Worm (Caenorhabditis elegans) whole organism, young adult: ENCODE data around the gene cyp-13A7.

Source experiments
- die-1 ChIP-seq: sonication (generic microtip); optimal IDR thresholded peaks from 2 replicates; lab custom pipeline; 2016; ENCODE audit warnings: missing genotype, mild to moderate bottlenecking, missing genetic modification characterization, missing compliant biosample characterization
- efl-1 ChIP-seq: fragments of 150-350 bp; optimal IDR thresholded peaks from 2 replicates; lab custom pipeline; 2014; ENCODE audit warnings: missing biosample characterization, missing genetic modification reagents, missing genetic modification characterization
- gei-17 ChIP-seq: fragments of 200-800 bp; sonication (Bioruptor generic); optimal IDR thresholded peaks from 2 replicates; lab custom pipeline; 2018; ENCODE audit warnings: mild to moderate bottlenecking, missing genetic modification characterization, missing compliant biosample characterization
- madf-6 ChIP-seq: fragments of 200-800 bp; sonication (Bioruptor generic); IDR thresholded peaks from 2 replicates; pipeline ENCODE4 v1.3.6; 2022; ENCODE audit warnings: missing genetic modification reagents, missing genetic modification characterization, missing compliant biosample characterization
- mel-28 ChIP-seq: sonication (generic microtip); optimal IDR thresholded peaks from 2 replicates; lab custom pipeline; 2016; ENCODE audit warnings: borderline replicate concordance, mild to moderate bottlenecking, missing genetic modification characterization, missing compliant biosample characterization
- nfya-1 ChIP-seq: sonication (generic microtip); optimal IDR thresholded peaks from 2 replicates; lab custom pipeline; 2017; ENCODE audit warnings: antibody characterized with exemption, missing compliant biosample characterization, missing genetic modification characterization, borderline replicate concordance; ENCODE audit not compliant: insufficient read depth
- nhr-90 ChIP-seq: sonication (generic microtip); optimal IDR thresholded peaks from 2 replicates; lab custom pipeline; 2016; ENCODE audit warnings: missing genotype, mild to moderate bottlenecking, missing genetic modification characterization, missing compliant biosample characterization
- repo-1 ChIP-seq: sonication (generic microtip); optimal IDR thresholded peaks from 2 replicates; lab custom pipeline; 2017; ENCODE audit warnings: mild to moderate bottlenecking, missing genetic modification characterization, missing compliant biosample characterization

ce11 chrII:9782337-9782736, 21.1 kb upstream of the cyp-13A7 start, which contains the start of gene T10B9.14:
- TF ChIP-seq nhr-90 (tag; lab: Kevin White, UChicago): no peak
- TF ChIP-seq repo-1 (tag; lab: Kevin White, UChicago): no peak
- no peak for TF ChIP-seq die-1 (tag; lab: Kevin White, UChicago)
- TF ChIP-seq gei-17 (GFP tag; lab: Kevin White, UChicago): no peak
- no peak for TF ChIP-seq efl-1 (GFP tag; lab: Kevin White, UChicago)
- TF ChIP-seq mel-28: no peak
- no peak for TF ChIP-seq madf-6
- no peak for TF ChIP-seq nfya-1 (tag; lab: Kevin White, UChicago)
